Fruit fly (Drosophila melanogaster) whole organism, larva: ENCODE data around the gene Ire1.

Source experiments
- noc ChIP-seq: fragments of 200-800 bp; sonication (Bioruptor generic); optimal IDR thresholded peaks from 3 replicates; lab custom pipeline; 2019; ENCODE audit warnings: missing biosample characterization, mild to moderate bottlenecking, missing genetic modification characterization, moderate library complexity

The Ire1 gene

dm6 chr3R:19888156-19888784 is 27.2 kb upstream of the Ire1 start, which contains the start of gene ninaE:
TSS of gene ninaE (minus strand) at chr3R:19888206.
- TF ChIP-seq noc: no peak

dm6 chr3R:19880431-19880939 is 19.4 kb upstream of the Ire1 start:
- TF ChIP-seq noc: peak; percentile 88

dm6 chr3R:19879470-19880052 is 18.5 kb upstream of the Ire1 start, which contains the start of gene Ask1:
TSS of gene Ask1 (plus strand) at chr3R:19879719.
- TF ChIP-seq noc: no peak

- no peak for TF ChIP-seq noc
Observed at dm6 chr3R:19877427-19878076, 16.5 kb upstream of the Ire1 start, which contains the start of the genes CG17186 and Arc42. TSS of gene CG17186 (minus strand) at chr3R:19877514. TSS of gene Arc42 (plus strand) at chr3R:19877737.

DNA sequence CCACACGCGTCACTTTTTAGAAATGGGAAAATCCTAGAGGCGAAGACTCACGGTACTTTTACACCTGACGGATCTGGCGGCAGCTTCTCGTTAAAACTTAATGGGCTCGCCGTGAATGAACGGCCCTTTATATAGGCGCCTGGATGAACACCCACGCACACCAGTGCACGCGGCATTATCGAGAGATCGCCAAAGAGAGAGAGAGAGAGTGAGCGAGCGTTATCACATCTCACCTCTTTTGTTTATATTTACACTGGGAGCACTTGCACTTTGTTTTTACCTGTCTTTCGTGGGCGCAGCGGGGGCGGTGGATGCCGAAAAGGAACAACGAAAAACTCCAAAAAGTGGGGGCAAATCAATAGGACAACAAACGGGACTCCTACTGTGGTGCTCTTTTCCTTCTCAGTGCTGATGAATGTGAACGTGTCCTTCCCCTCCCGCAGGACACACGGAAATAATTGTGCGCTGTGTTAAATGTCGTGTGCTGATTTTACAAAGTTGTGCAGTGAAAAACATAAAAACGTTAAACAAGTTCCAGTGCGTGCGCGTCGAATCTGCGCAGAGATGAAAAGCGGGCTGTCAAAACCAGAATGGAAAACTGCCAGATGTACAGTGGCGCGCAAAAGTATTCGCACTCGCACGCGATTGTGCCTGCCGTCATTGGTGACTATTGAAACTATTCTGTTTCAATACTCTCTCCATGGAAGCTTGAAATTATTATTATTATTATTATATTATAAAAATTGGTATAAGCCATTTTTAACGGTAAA is 14.2 kb upstream of the Ire1 start, which contains the start of gene Mrp5:
Gene Mrp5 (minus strand): TSS at position 561 of the 770 bp plus-strand sequence.
- no peak for TF ChIP-seq noc

DNA sequence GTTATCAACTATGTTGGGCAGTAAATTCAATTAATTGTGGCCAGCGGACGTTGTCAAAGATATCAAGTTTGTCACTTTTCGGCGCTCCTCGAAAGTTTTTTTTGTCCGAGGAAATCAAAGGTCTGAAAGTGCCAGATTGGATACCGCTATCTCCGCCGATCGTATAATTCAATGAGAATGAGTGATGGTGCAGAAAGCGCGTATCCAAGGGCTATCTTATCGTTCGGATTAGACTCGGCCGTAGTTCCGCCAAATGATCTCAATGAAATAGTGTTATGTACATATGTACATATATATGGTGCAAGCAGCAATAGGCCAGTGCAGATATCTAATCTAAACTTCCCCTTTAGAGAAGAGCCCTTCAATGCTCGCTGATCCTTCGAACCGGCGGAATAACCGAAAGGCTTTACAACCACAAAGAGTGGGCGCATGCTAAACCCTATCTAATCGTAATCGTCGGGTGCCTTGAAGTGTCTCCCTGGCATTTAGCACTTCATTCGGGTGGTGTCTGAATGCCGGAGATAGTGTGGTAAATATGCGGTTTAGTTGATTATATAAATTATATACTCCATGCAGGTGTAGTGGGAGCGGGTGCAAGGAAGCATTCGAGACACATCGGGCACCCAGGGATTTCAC is 12.1 kb upstream of the Ire1 start:
- peak; percentile 4 for TF ChIP-seq noc

- peak; percentile 83 for TF ChIP-seq noc
Observed at dm6 chr3R:19863979-19864775, 3.1 kb upstream of the Ire1 start, which contains the start of the genes CG4572 and CG4686. TSS of gene CG4572 (minus strand) at chr3R:19864393. TSS of gene CG4686 (plus strand) at chr3R:19864496.

- TF ChIP-seq noc: peak; percentile 74
Observed at dm6 chr3R:19859370-19860033, 1.6 kb downstream of the Ire1 start.

- TF ChIP-seq noc: no peak
Observed at dm6 chr3R:19858944-19859343, 2.1 kb downstream of the Ire1 start.

- peak; percentile 80 for TF ChIP-seq noc
Observed at dm6 chr3R:19858017-19858659, 3.0 kb downstream of the Ire1 start.

dm6 chr3R:19847591-19848256 is 13.4 kb downstream of the Ire1 start:
- TF ChIP-seq noc: no peak

dm6 chr3R:19846870-19847590 is 14.1 kb downstream of the Ire1 start, which contains the start of gene MICU3:
TSS of gene MICU3 (plus strand) at chr3R:19847311.
- peak; percentile 51 for TF ChIP-seq noc

DNA sequence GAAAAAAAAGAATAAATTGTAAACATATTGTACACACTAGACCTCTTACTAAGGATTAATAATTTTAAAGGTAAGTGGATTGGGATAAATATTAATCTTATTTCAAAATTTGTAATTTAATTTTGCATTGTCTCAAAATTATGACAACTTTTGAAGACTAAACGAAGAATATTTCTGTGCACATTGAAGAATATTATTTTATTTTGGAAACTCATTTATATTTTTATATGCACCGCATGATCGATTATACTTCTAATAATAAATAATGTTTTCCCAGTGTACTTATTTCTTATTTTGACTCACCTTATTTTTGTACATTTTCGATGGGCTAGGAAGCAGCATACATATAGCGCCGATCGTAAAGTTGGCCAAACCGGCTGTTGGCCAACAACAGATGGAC is 17.2 kb downstream of the Ire1 start:
- TF ChIP-seq noc: no peak
